Worm (Caenorhabditis elegans) whole organism, mixed stage, embryonic: ENCODE data around the gene F55G11.2.

Experiments used
- nhr-12 ChIP-seq: fragments of 150-350 bp; optimal IDR thresholded peaks from 2 replicates; lab custom pipeline; 2014; ENCODE audit warnings: missing biosample characterization, missing genetic modification characterization
- nhr-28 ChIP-seq: fragments of 150-350 bp; optimal IDR thresholded peaks from 2 replicates; lab custom pipeline; 2014; ENCODE audit warnings: missing biosample characterization, missing genetic modification characterization
- nhr-76 ChIP-seq: sonication (generic microtip); optimal IDR thresholded peaks from 2 replicates; lab custom pipeline; 2017; ENCODE audit warnings: missing biosample characterization, missing genetic modification characterization
- ztf-11 ChIP-seq: fragments of 150-350 bp; optimal IDR thresholded peaks from 2 replicates; lab custom pipeline; 2014; ENCODE audit warnings: missing biosample characterization, missing genetic modification characterization

- TF ChIP-seq ztf-11 (no peak), nhr-28 (tag; lab: Kevin White, UChicago) (no peak), nhr-76 (tag; lab: Kevin White, UChicago) (no peak), nhr-12 (no peak)
These were observed at the start of gene F55G11.2 for ce11 chrIV:12969141-12969540.
